Fruit fly (Drosophila melanogaster) whole organism, embryonic: Measurements from ENCODE around the gene CG17344.
A peak's percentile ranks its signal among the peaks of the same experiment; 100 is the strongest.

Experiments used
- CG11093 ChIP-seq: fragments of 200-800 bp; sonication (Bioruptor generic); IDR thresholded peaks from 3 replicates; pipeline ENCODE4 v1.3.6; 2022; ENCODE audit warnings: missing biosample characterization, missing genetic modification characterization
- CG11247 ChIP-seq: fragments of 200-800 bp; sonication (Bioruptor generic); IDR thresholded peaks from 2 replicates; pipeline ENCODE4 v1.3.6; 2022; ENCODE audit warnings: missing biosample characterization, missing genetic modification characterization
- CG11504 ChIP-seq: fragments of 200-800 bp; sonication (Bioruptor generic); optimal IDR thresholded peaks from 3 replicates; lab custom pipeline; 2019; ENCODE audit warnings: missing biosample characterization, mild to moderate bottlenecking, missing genetic modification characterization, moderate library complexity
- CG11695 ChIP-seq: fragments of 200-800 bp; sonication (Bioruptor generic); IDR thresholded peaks from 3 replicates; pipeline ENCODE4 v1.3.6; 2022; ENCODE audit warnings: missing biosample characterization, missing genetic modification characterization
- CG12104 ChIP-seq: fragments of 200-800 bp; sonication (Bioruptor generic); optimal IDR thresholded peaks from 3 replicates; lab custom pipeline; 2016; ENCODE audit warnings: missing biosample characterization, missing genetic modification characterization
- CG1233 ChIP-seq: fragments of 200-800 bp; sonication (Bioruptor generic); optimal IDR thresholded peaks from 4 replicates; lab custom pipeline; 2018; ENCODE audit warnings: missing biosample characterization, mild to moderate bottlenecking, missing genetic modification characterization
- CG14667 ChIP-seq: fragments of 200-800 bp; sonication (Bioruptor generic); IDR thresholded peaks from 2 replicates; pipeline ENCODE4 v1.3.6; 2022; ENCODE audit warnings: missing biosample characterization, missing genetic modification characterization
- CG14965 ChIP-seq: fragments of 200-800 bp; sonication (Bioruptor generic); optimal IDR thresholded peaks from 2 replicates; lab custom pipeline; 2016; ENCODE audit warnings: missing biosample characterization, missing genetic modification characterization, borderline replicate concordance
- CG17328 ChIP-seq: fragments of 200-800 bp; sonication (Bioruptor generic); IDR thresholded peaks from 2 replicates; pipeline ENCODE4 v1.3.6; 2022; ENCODE audit warnings: missing biosample characterization, missing genetic modification characterization
- CG18599 ChIP-seq: fragments of 200-800 bp; sonication (Bioruptor generic); optimal IDR thresholded peaks from 3 replicates; lab custom pipeline; 2017; ENCODE audit warnings: missing biosample characterization, missing genetic modification characterization, mild to moderate bottlenecking, moderate library complexity, missing genetic modification reagents
- CG2202 ChIP-seq: fragments of 200-800 bp; sonication (Bioruptor generic); optimal IDR thresholded peaks from 2 replicates; lab custom pipeline; 2018; ENCODE audit warnings: missing biosample characterization, mild to moderate bottlenecking, missing genetic modification characterization
- CG2712 ChIP-seq: fragments of 200-800 bp; optimal IDR thresholded peaks from 3 replicates; lab custom pipeline; 2019; ENCODE audit warnings: missing biosample characterization, mild to moderate bottlenecking, missing genetic modification characterization, moderate library complexity
- CG4820 ChIP-seq: fragments of 200-800 bp; sonication (Bioruptor generic); optimal IDR thresholded peaks from 3 replicates; lab custom pipeline; 2016; ENCODE audit warnings: missing biosample characterization, missing genetic modification characterization
- CG8478 ChIP-seq: fragments of >200 bp; optimal IDR thresholded peaks from 2 replicates; lab custom pipeline; 2018
- CG8765 ChIP-seq: fragments of 200-800 bp; sonication (Bioruptor generic); IDR thresholded peaks from 2 replicates; pipeline ENCODE4 v1.3.6; 2022; ENCODE audit warnings: missing biosample characterization, missing genetic modification characterization
- CG9437 ChIP-seq: fragments of 200-800 bp; sonication (Bioruptor generic); optimal IDR thresholded peaks from 2 replicates; lab custom pipeline; 2018; ENCODE audit warnings: missing biosample characterization, mild to moderate bottlenecking, missing genetic modification characterization
- CG9797 ChIP-seq: fragments of 200-800 bp; sonication (Bioruptor generic); optimal IDR thresholded peaks from 3 replicates; lab custom pipeline; 2018; ENCODE audit warnings: missing biosample characterization, mild to moderate bottlenecking, missing genetic modification characterization
- CHES-1-like ChIP-seq: fragments of 200-800 bp; sonication (Bioruptor generic); optimal IDR thresholded peaks from 2 replicates; lab custom pipeline; 2016; ENCODE audit warnings: missing biosample characterization, missing genetic modification characterization
- Camta ChIP-seq: fragments of 200-800 bp; sonication (Bioruptor generic); optimal IDR thresholded peaks from 2 replicates; lab custom pipeline; 2016; ENCODE audit warnings: missing biosample characterization, missing genetic modification characterization
- GATAe ChIP-seq: fragments of 200-800 bp; sonication (Bioruptor generic); conservative IDR thresholded peaks from 2 replicates; pipeline ENCODE4 v1.3.6; 2022; ENCODE audit warnings: missing biosample characterization, missing genetic modification characterization
- HHEX ChIP-seq: fragments of 200-800 bp; sonication (Bioruptor generic); optimal IDR thresholded peaks from 3 replicates; lab custom pipeline; 2017; ENCODE audit warnings: missing biosample characterization, mild to moderate bottlenecking, missing genetic modification characterization, missing genetic modification reagents
- Nf-YA ChIP-seq: fragments of 200-800 bp; sonication (Bioruptor generic); IDR thresholded peaks from 2 replicates; pipeline ENCODE4 v1.3.6; 2022; ENCODE audit warnings: missing biosample characterization, missing genetic modification characterization
- Rx ChIP-seq: fragments of 200-800 bp; sonication (Bioruptor generic); IDR thresholded peaks from 2 replicates; pipeline ENCODE4 v1.3.6; 2022; ENCODE audit warnings: missing biosample characterization, missing genetic modification characterization
- Six4 ChIP-seq: fragments of 200-800 bp; sonication (Bioruptor generic); optimal IDR thresholded peaks from 2 replicates; lab custom pipeline; 2016; ENCODE audit warnings: missing biosample characterization, missing genetic modification characterization
- abd-A ChIP-seq: fragments of 200-800 bp; sonication (Bioruptor generic); optimal IDR thresholded peaks from 3 replicates; lab custom pipeline; 2019; ENCODE audit warnings: missing biosample characterization, mild to moderate bottlenecking, missing genetic modification characterization, moderate library complexity
- cg ChIP-seq: fragments of 200-800 bp; sonication (Bioruptor generic); optimal IDR thresholded peaks from 3 replicates; lab custom pipeline; 2019; ENCODE audit warnings: missing biosample characterization, mild to moderate bottlenecking, missing genetic modification characterization, moderate library complexity
- da ChIP-seq: fragments of 200-800 bp; sonication (Bioruptor generic); optimal IDR thresholded peaks from 2 replicates; lab custom pipeline; 2016; ENCODE audit warnings: missing biosample characterization, missing genetic modification characterization
- fd102C ChIP-seq: fragments of 200-800 bp; sonication (Bioruptor generic); optimal IDR thresholded peaks from 2 replicates; lab custom pipeline; 2018; ENCODE audit warnings: missing biosample characterization, mild to moderate bottlenecking, missing genetic modification characterization, moderate library complexity
- gem ChIP-seq: fragments of 200-800 bp; sonication (Bioruptor generic); optimal IDR thresholded peaks from 2 replicates; lab custom pipeline; 2019; ENCODE audit warnings: missing biosample characterization, mild to moderate bottlenecking, missing genetic modification characterization, moderate library complexity
- jumu ChIP-seq: fragments of 200-800 bp; sonication (Bioruptor generic); optimal IDR thresholded peaks from 3 replicates; lab custom pipeline; 2016; ENCODE audit warnings: missing biosample characterization, missing genetic modification characterization
- kah ChIP-seq: fragments of 200-800 bp; sonication (Bioruptor generic); optimal IDR thresholded peaks from 2 replicates; lab custom pipeline; 2018; ENCODE audit warnings: missing biosample characterization, mild to moderate bottlenecking, missing genetic modification characterization
- kni ChIP-seq: fragments of 200-800 bp; sonication (Bioruptor generic); optimal IDR thresholded peaks from 3 replicates; lab custom pipeline; 2017; ENCODE audit warnings: mild to moderate bottlenecking, missing biosample characterization, missing genetic modification reagents, missing genetic modification characterization
- nau ChIP-seq: fragments of 200-800 bp; sonication (Bioruptor generic); optimal IDR thresholded peaks from 3 replicates; lab custom pipeline; 2017; ENCODE audit warnings: missing biosample characterization, mild to moderate bottlenecking, missing genetic modification characterization, missing genetic modification reagents
- nerfin-1 ChIP-seq: fragments of 200-800 bp; sonication (Bioruptor generic); optimal IDR thresholded peaks from 3 replicates; lab custom pipeline; 2019; ENCODE audit warnings: missing biosample characterization, mild to moderate bottlenecking, missing genetic modification characterization, moderate library complexity
- nom ChIP-seq: fragments of 200-800 bp; sonication (Bioruptor generic); optimal IDR thresholded peaks from 2 replicates; lab custom pipeline; 2017; ENCODE audit warnings: missing biosample characterization, missing genetic modification characterization, mild to moderate bottlenecking, moderate library complexity, missing genetic modification reagents
- odd ChIP-seq: fragments of 200-800 bp; sonication (Bioruptor generic); optimal IDR thresholded peaks from 2 replicates; lab custom pipeline; 2017; ENCODE audit warnings: missing biosample characterization, mild to moderate bottlenecking, missing genetic modification characterization
- org-1 ChIP-seq: fragments of 200-800 bp; sonication (Bioruptor generic); optimal IDR thresholded peaks from 2 replicates; lab custom pipeline; 2017; ENCODE audit warnings: missing biosample characterization, missing genetic modification characterization
- pfk ChIP-seq: fragments of 200-800 bp; sonication (Bioruptor generic); optimal IDR thresholded peaks from 2 replicates; lab custom pipeline; 2018; ENCODE audit warnings: missing biosample characterization, mild to moderate bottlenecking, missing genetic modification characterization, moderate library complexity
- pho ChIP-seq: fragments of 200-800 bp; sonication (Bioruptor generic); optimal IDR thresholded peaks from 2 replicates; lab custom pipeline; 2016; ENCODE audit warnings: missing biosample characterization, missing genetic modification characterization
- pnt ChIP-seq: fragments of 200-800 bp; sonication (Bioruptor generic); optimal IDR thresholded peaks from 3 replicates; lab custom pipeline; 2016; ENCODE audit warnings: missing biosample characterization, missing genetic modification characterization
- prd ChIP-seq, 3 experiments: fragments of >200 bp in 2 of 3; fragments of 200-800 bp in 1 of 3; sonication (Bioruptor generic) in 1 of 3; optimal IDR thresholded peaks in 2 of 3; IDR thresholded peaks in 1 of 3; 2 replicates in 2 of 3; 3 replicates in 1 of 3; pipeline versions ENCODE4 v1.3.6 to Lab custom; 2017 to 2022; ENCODE audit warnings: missing biosample characterization in 1 of 3, missing genetic modification characterization in 1 of 3
- pros ChIP-seq: fragments of 200-800 bp; sonication (Bioruptor generic); optimal IDR thresholded peaks from 3 replicates; lab custom pipeline; 2019; ENCODE audit warnings: missing biosample characterization, mild to moderate bottlenecking, missing genetic modification characterization, moderate library complexity
- sisA ChIP-seq: fragments of 200-800 bp; sonication (Bioruptor generic); IDR thresholded peaks from 2 replicates; pipeline ENCODE4 v1.3.6; 2022; ENCODE audit warnings: missing biosample characterization, missing genetic modification characterization
- stwl ChIP-seq: fragments of 200-800 bp; sonication (Bioruptor generic); optimal IDR thresholded peaks from 3 replicates; lab custom pipeline; 2018; ENCODE audit warnings: missing biosample characterization, mild to moderate bottlenecking, missing genetic modification characterization, moderate library complexity
- sug ChIP-seq: fragments of 200-800 bp; optimal IDR thresholded peaks from 2 replicates; lab custom pipeline; 2019; ENCODE audit warnings: missing biosample characterization, mild to moderate bottlenecking, missing genetic modification characterization, moderate library complexity
- tgo ChIP-seq: fragments of 200-800 bp; sonication (Bioruptor generic); IDR thresholded peaks from 3 replicates; pipeline ENCODE4 v1.3.6; 2022; ENCODE audit warnings: missing biosample characterization, missing genetic modification characterization
- tio ChIP-seq: fragments of 200-800 bp; sonication (Bioruptor generic); optimal IDR thresholded peaks from 2 replicates; lab custom pipeline; 2017; ENCODE audit warnings: missing biosample characterization, missing genetic modification characterization, inconsistent platforms
- vvl ChIP-seq: fragments of 200-800 bp; sonication (Bioruptor generic); IDR thresholded peaks from 2 replicates; pipeline ENCODE4 v1.3.6; 2022; ENCODE audit warnings: missing biosample characterization, missing genetic modification characterization
- wdn ChIP-seq: fragments of 200-800 bp; sonication (Bioruptor generic); IDR thresholded peaks from 2 replicates; pipeline ENCODE4 v1.3.6; 2022; ENCODE audit warnings: missing biosample characterization, missing genetic modification characterization

CG17344 gene

dm6 chr2L:19136735-19137134, 34.9 kb downstream of the CG17344 start (continued):
- no peak for TF ChIP-seq prd (optimal IDR thresholded peaks at IDR 0.05; lab: Kevin White, UChicago)
- TF ChIP-seq prd (GFP tag; IDR thresholded peaks at IDR 0.05; lab: Robert Waterston, UW) = peak; percentile 46; the same call in 2 of the 3 replicates
- peak; percentile 43 for TF ChIP-seq tio (GFP tag; lab: Kevin White, UChicago)
- peak; percentile 56 for TF ChIP-seq CG2202 (tag; lab: Kevin White, UChicago)
- TF ChIP-seq CG4820 (GFP tag; lab: Kevin White, UChicago) = no peak
- TF ChIP-seq kah = no peak
- TF ChIP-seq CG17328 (GFP tag; lab: Robert Waterston, UW) = 0 out of 2 replicates have a peak, but pooled peaks have one; percentile 37
- no peak for TF ChIP-seq wdn (GFP tag; lab: Robert Waterston, UW)
- TF ChIP-seq sisA (GFP tag; lab: Robert Waterston, UW) = no peak
- no peak for TF ChIP-seq stwl (tag; lab: Kevin White, UChicago)
- TF ChIP-seq kni (GFP tag; lab: Kevin White, UChicago) = peak; percentile 3
- no peak for TF ChIP-seq pfk (GFP tag; lab: Kevin White, UChicago)
- no peak for TF ChIP-seq CHES-1-like
- no peak for TF ChIP-seq pho
- no peak for TF ChIP-seq CG8478
- TF ChIP-seq nau (GFP tag; lab: Kevin White, UChicago) = no peak
- peak; percentile 40 for TF ChIP-seq Six4
- TF ChIP-seq CG14965 (GFP tag; lab: Kevin White, UChicago) = no peak
- no peak for TF ChIP-seq pnt (GFP tag; lab: Kevin White, UChicago)
- TF ChIP-seq CG11695 (GFP tag; lab: Robert Waterston, UW) = no peak
- peak; percentile 8 for TF ChIP-seq Camta (GFP tag; lab: Kevin White, UChicago)
- TF ChIP-seq fd102C (GFP tag; lab: Kevin White, UChicago) = peak; percentile 44
- peak; percentile 0 for TF ChIP-seq CG11504 (tag; lab: Kevin White, UChicago)
- no peak for TF ChIP-seq HHEX (GFP tag; lab: Kevin White, UChicago)
- peak; percentile 71 for TF ChIP-seq CG2712 (tag; lab: Kevin White, UChicago)
- no peak for TF ChIP-seq tgo (GFP tag; lab: Robert Waterston, UW)
- TF ChIP-seq CG18599 (GFP tag; lab: Kevin White, UChicago) = no peak
- TF ChIP-seq gem (tag; lab: Kevin White, UChicago) = peak; percentile 66
- no peak for TF ChIP-seq CG9797 (GFP tag; lab: Kevin White, UChicago)
- no peak for TF ChIP-seq CG14667 (GFP tag; lab: Robert Waterston, UW)
- TF ChIP-seq odd (GFP tag; lab: Kevin White, UChicago) = no peak

- TF ChIP-seq CG1233 (no peak), Rx (GFP tag; lab: Robert Waterston, UW) (0 out of 2 replicates have a peak, but pooled peaks have one; percentile 23), sug (tag; lab: Kevin White, UChicago) (no peak), CG8765 (GFP tag; lab: Robert Waterston, UW) (no peak), GATAe (GFP tag; lab: Robert Waterston, UW) (no peak), CG12104 (GFP tag; lab: Kevin White, UChicago) (no peak), vvl (GFP tag; lab: Robert Waterston, UW) (peak; percentile 26; the same call in 1 of the 2 replicates), CG11093 (GFP tag; lab: Robert Waterston, UW) (no peak), CG9437 (GFP tag; lab: Kevin White, UChicago) (no peak), pfk (GFP tag; lab: Kevin White, UChicago) (peak; percentile 91), nerfin-1 (tag; lab: Kevin White, UChicago) (peak; percentile 16), abd-A (tag; lab: Kevin White, UChicago) (peak; percentile 87), da (GFP tag; lab: Kevin White, UChicago) (no peak), org-1 (GFP tag; lab: Kevin White, UChicago) (no peak), nom (GFP tag; lab: Kevin White, UChicago) (peak; percentile 20), CG11247 (GFP tag; lab: Robert Waterston, UW) (no peak), Camta (GFP tag; lab: Kevin White, UChicago) (no peak), Nf-YA (GFP tag; lab: Robert Waterston, UW) (no peak), pros (GFP tag; lab: Kevin White, UChicago) (peak; percentile 98), jumu (no peak), cg (GFP tag; lab: Kevin White, UChicago) (peak; percentile 40)
Measured at dm6 chr2L:19137494-19138360, 35.9 kb downstream of the CG17344 start.
